Worm (Caenorhabditis elegans) whole organism, young adult: ENCODE measurements around the gene B0280.17.

Source experiments
- F23B12.7 ChIP-seq: sonication (generic microtip); optimal IDR thresholded peaks from 2 replicates; lab custom pipeline; 2017; ENCODE audit warnings: missing genetic modification characterization, mild to moderate bottlenecking, missing compliant biosample characterization, antibody characterized with exemption, moderate library complexity; ENCODE audit not compliant: insufficient read depth
- T07F8.4 ChIP-seq: sonication (generic microtip); optimal IDR thresholded peaks from 2 replicates; lab custom pipeline; 2016; ENCODE audit warnings: mild to moderate bottlenecking, missing genetic modification characterization, moderate library complexity, missing compliant biosample characterization
- die-1 ChIP-seq: sonication (generic microtip); optimal IDR thresholded peaks from 2 replicates; lab custom pipeline; 2016; ENCODE audit warnings: missing genotype, mild to moderate bottlenecking, missing genetic modification characterization, missing compliant biosample characterization
- egl-18 ChIP-seq: fragments of 200-800 bp; sonication (Bioruptor generic); IDR thresholded peaks from 2 replicates; pipeline ENCODE4 v1.3.6; 2022; ENCODE audit warnings: missing genetic modification reagents, missing genetic modification characterization, missing compliant biosample characterization
- nhr-90 ChIP-seq: sonication (generic microtip); optimal IDR thresholded peaks from 2 replicates; lab custom pipeline; 2016; ENCODE audit warnings: missing genotype, mild to moderate bottlenecking, missing genetic modification characterization, missing compliant biosample characterization
- rec-8 ChIP-seq, 2 experiments: sonication (generic microtip); optimal IDR thresholded peaks; 2 replicates each; lab custom pipeline; 2016; ENCODE audit warnings: mild to moderate bottlenecking in 2 of 2, missing genetic modification characterization in 2 of 2, missing genetic modification reagents in 2 of 2, missing genotype in 2 of 2, missing biosample characterization in 1 of 2, missing compliant biosample characterization in 1 of 2, moderate library complexity in 1 of 2

- no peak for TF ChIP-seq T07F8.4 (tag; lab: Kevin White, UChicago)
- TF ChIP-seq rec-8 (tag; optimal IDR thresholded peaks at IDR 0.05; lab: Kevin White, UChicago) = no peak
- no peak for TF ChIP-seq nhr-90 (tag; lab: Kevin White, UChicago)
- no peak for TF ChIP-seq F23B12.7
- TF ChIP-seq die-1 (tag; lab: Kevin White, UChicago) = no peak
- TF ChIP-seq egl-18 (GFP tag; lab: Robert Waterston, UW) = no peak
These were observed 11.6 kb downstream of the B0280.17 start, which contains the start of gene B0280.2 for ce11 chrIII:7124364-7124763.
